Worm (Caenorhabditis elegans) whole organism, late embryonic: ENCODE data around the gene cdr-7.

Source experiments
- F13H6.1 ChIP-seq: sonication (generic microtip); optimal IDR thresholded peaks from 2 replicates; lab custom pipeline; 2016; ENCODE audit warnings: missing genetic modification characterization, missing compliant biosample characterization
- K09A11.1 ChIP-seq: sonication (generic microtip); optimal IDR thresholded peaks from 2 replicates; lab custom pipeline; 2017; ENCODE audit warnings: antibody characterized with exemption, mild to moderate bottlenecking, missing genetic modification characterization, missing compliant biosample characterization; ENCODE audit not compliant: insufficient read depth
- T23F11.4 ChIP-seq: fragments of 200-800 bp; sonication (Bioruptor generic); optimal IDR thresholded peaks from 2 replicates; lab custom pipeline; 2018; ENCODE audit warnings: mild to moderate bottlenecking, missing genetic modification characterization, missing compliant biosample characterization
- Y22D7AL.16 ChIP-seq: sonication (generic microtip); optimal IDR thresholded peaks from 2 replicates; lab custom pipeline; 2016; ENCODE audit warnings: missing genetic modification characterization, missing compliant biosample characterization
- ahr-1 ChIP-seq: sonication (generic microtip); optimal IDR thresholded peaks from 2 replicates; lab custom pipeline; 2016; ENCODE audit warnings: missing genetic modification characterization, missing compliant biosample characterization
- ama-1 ChIP-seq: fragments of 150-350 bp; optimal IDR thresholded peaks from 2 replicates; lab custom pipeline; 2014
- ceh-18 ChIP-seq: sonication (generic microtip); optimal IDR thresholded peaks from 2 replicates; lab custom pipeline; 2016; ENCODE audit warnings: missing genetic modification characterization, missing compliant biosample characterization
- ceh-22 ChIP-seq: sonication (generic microtip); optimal IDR thresholded peaks from 2 replicates; lab custom pipeline; 2017; ENCODE audit warnings: missing biosample characterization, missing genetic modification characterization
- ceh-30 ChIP-seq: fragments of 150-350 bp; optimal IDR thresholded peaks from 2 replicates; lab custom pipeline; 2014; ENCODE audit warnings: missing biosample characterization, missing genetic modification characterization
- ceh-31 ChIP-seq: sonication (generic microtip); optimal IDR thresholded peaks from 2 replicates; lab custom pipeline; 2016; ENCODE audit warnings: missing genetic modification characterization, missing compliant biosample characterization
- ceh-34 ChIP-seq: sonication (generic microtip); optimal IDR thresholded peaks from 2 replicates; lab custom pipeline; 2016; ENCODE audit warnings: mild to moderate bottlenecking, missing genetic modification characterization, missing compliant biosample characterization
- che-1 ChIP-seq: sonication (generic microtip); optimal IDR thresholded peaks from 2 replicates; lab custom pipeline; 2016; ENCODE audit warnings: mild to moderate bottlenecking, missing genetic modification characterization, missing compliant biosample characterization
- dve-1 ChIP-seq: sonication (generic microtip); optimal IDR thresholded peaks from 2 replicates; lab custom pipeline; 2017; ENCODE audit warnings: antibody characterized with exemption, mild to moderate bottlenecking, missing genetic modification characterization, missing compliant biosample characterization
- ets-4 ChIP-seq: sonication (generic microtip); optimal IDR thresholded peaks from 2 replicates; lab custom pipeline; 2016; ENCODE audit warnings: missing genetic modification characterization, missing compliant biosample characterization
- fax-1 ChIP-seq: sonication (generic microtip); optimal IDR thresholded peaks from 2 replicates; lab custom pipeline; 2016; ENCODE audit warnings: missing genotype, missing genetic modification characterization, missing compliant biosample characterization
- fkh-10 ChIP-seq: fragments of 150-350 bp; optimal IDR thresholded peaks from 2 replicates; lab custom pipeline; 2014; ENCODE audit warnings: missing biosample characterization, missing genetic modification reagents, missing genetic modification characterization
- gmeb-2 ChIP-seq: sonication (generic microtip); optimal IDR thresholded peaks from 2 replicates; lab custom pipeline; 2016; ENCODE audit warnings: missing genetic modification characterization, inconsistent platforms, missing compliant biosample characterization
- hlh-15 ChIP-seq: sonication (generic microtip); optimal IDR thresholded peaks from 2 replicates; lab custom pipeline; 2016; ENCODE audit warnings: missing genetic modification characterization, missing compliant biosample characterization
- hlh-6 ChIP-seq: sonication (generic microtip); optimal IDR thresholded peaks from 2 replicates; lab custom pipeline; 2016; ENCODE audit warnings: missing genotype, missing genetic modification characterization, missing compliant biosample characterization
- hlh-8 ChIP-seq: sonication (generic microtip); optimal IDR thresholded peaks from 2 replicates; lab custom pipeline; 2016; ENCODE audit warnings: missing genotype, missing genetic modification characterization, missing compliant biosample characterization
- lin-11 ChIP-seq: fragments of 200-800 bp; sonication (Bioruptor generic); optimal IDR thresholded peaks from 2 replicates; lab custom pipeline; 2018; ENCODE audit warnings: mild to moderate bottlenecking, missing genetic modification characterization, missing compliant biosample characterization
- mec-3 ChIP-seq: sonication (generic microtip); optimal IDR thresholded peaks from 2 replicates; lab custom pipeline; 2016; ENCODE audit warnings: borderline replicate concordance, missing genetic modification characterization, missing compliant biosample characterization
- npax-4 ChIP-seq: sonication (generic microtip); optimal IDR thresholded peaks from 2 replicates; lab custom pipeline; 2016; ENCODE audit warnings: missing genetic modification characterization, missing compliant biosample characterization
- pat-9 ChIP-seq: fragments of 200-800 bp; sonication (Bioruptor generic); optimal IDR thresholded peaks from 2 replicates; lab custom pipeline; 2018; ENCODE audit warnings: mild to moderate bottlenecking, missing genetic modification characterization, moderate library complexity, missing compliant biosample characterization
- pax-1 ChIP-seq: fragments of 150-350 bp; optimal IDR thresholded peaks from 2 replicates; lab custom pipeline; 2014; ENCODE audit warnings: missing biosample characterization, missing genetic modification characterization
- pha-2 ChIP-seq: sonication (generic microtip); optimal IDR thresholded peaks from 2 replicates; lab custom pipeline; 2017; ENCODE audit warnings: mild to moderate bottlenecking, missing genetic modification characterization, missing compliant biosample characterization
- pha-4 ChIP-seq: fragments of 150-350 bp; optimal IDR thresholded peaks from 2 replicates; lab custom pipeline; 2018; ENCODE audit warnings: missing biosample characterization, missing genetic modification reagents, missing genetic modification characterization
- pqm-1 ChIP-seq: sonication (generic microtip); optimal IDR thresholded peaks from 2 replicates; lab custom pipeline; 2016; ENCODE audit warnings: missing genetic modification characterization, missing compliant biosample characterization
- pros-1 ChIP-seq: fragments of 150-350 bp; optimal IDR thresholded peaks from 2 replicates; lab custom pipeline; 2014; ENCODE audit warnings: missing biosample characterization, missing genetic modification reagents, missing genetic modification characterization
- ref-2 ChIP-seq: sonication (generic microtip); optimal IDR thresholded peaks from 2 replicates; lab custom pipeline; 2016; ENCODE audit warnings: missing genetic modification characterization, missing compliant biosample characterization
- sox-2 ChIP-seq: fragments of 200-800 bp; sonication (Bioruptor generic); IDR thresholded peaks from 2 replicates; pipeline ENCODE4 v1.3.6; 2022; ENCODE audit warnings: missing genetic modification reagents, missing genetic modification characterization, missing compliant biosample characterization
- sox-4 ChIP-seq: sonication (generic microtip); optimal IDR thresholded peaks from 2 replicates; lab custom pipeline; 2017; ENCODE audit warnings: mild to moderate bottlenecking, missing genetic modification characterization, inconsistent platforms, missing compliant biosample characterization
- ttx-3 ChIP-seq: sonication (generic microtip); optimal IDR thresholded peaks from 2 replicates; lab custom pipeline; 2016; ENCODE audit warnings: missing genetic modification reagents, missing genetic modification characterization, missing compliant biosample characterization
- unc-3 ChIP-seq, 2 experiments: fragments of 200-800 bp in 1 of 2; sonication (Bioruptor generic) in 1 of 2; sonication (generic microtip) in 1 of 2; conservative IDR thresholded peaks in 1 of 2; optimal IDR thresholded peaks in 1 of 2; 2 replicates each; pipeline versions ENCODE4 v1.3.6 to Lab custom; 2016 to 2022; ENCODE audit warnings: missing compliant biosample characterization in 2 of 2, missing genetic modification characterization in 2 of 2, missing genetic modification reagents in 1 of 2
- unc-42 ChIP-seq: sonication (generic microtip); optimal IDR thresholded peaks from 2 replicates; lab custom pipeline; 2016; ENCODE audit warnings: missing genotype, missing genetic modification characterization, missing compliant biosample characterization
- unc-55 ChIP-seq: sonication (generic microtip); optimal IDR thresholded peaks from 2 replicates; lab custom pipeline; 2017; ENCODE audit warnings: missing biosample characterization, missing genetic modification reagents, missing genetic modification characterization
- zip-5 ChIP-seq: sonication (generic microtip); optimal IDR thresholded peaks from 2 replicates; lab custom pipeline; 2016; ENCODE audit warnings: missing genetic modification characterization, missing compliant biosample characterization
- ztf-16 ChIP-seq: sonication (generic microtip); optimal IDR thresholded peaks from 2 replicates; lab custom pipeline; 2017; ENCODE audit warnings: missing genetic modification characterization, missing compliant biosample characterization

cdr-7 gene

DNA sequence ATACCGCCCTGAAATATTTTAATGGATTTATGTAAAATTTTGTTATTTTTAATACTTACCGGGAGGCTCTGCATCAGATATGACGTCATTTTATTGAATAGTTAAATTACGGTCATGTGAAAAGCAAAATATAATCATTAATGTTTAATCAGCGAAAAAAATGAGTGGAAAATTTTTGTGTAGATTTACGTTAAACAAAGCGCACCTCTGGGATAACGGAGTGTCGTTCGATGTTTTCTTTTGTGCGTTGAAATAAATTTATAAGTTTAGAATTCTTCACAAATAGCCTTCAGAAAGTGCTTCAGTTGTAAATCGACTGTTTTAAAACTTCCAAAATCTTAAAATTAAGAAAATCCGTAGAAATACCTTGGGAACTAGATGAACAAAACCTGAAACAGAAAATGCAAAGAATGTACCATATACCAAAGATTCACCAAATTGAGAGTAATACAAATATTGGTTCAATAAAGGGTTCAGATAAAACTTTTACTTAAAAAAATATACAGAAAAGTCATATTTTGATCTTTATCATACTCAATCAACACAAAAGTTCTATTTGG is 11.2 kb downstream of the cdr-7 start, which contains the start of the genes K01D12.20 and miga-1:
Gene K01D12.20 (minus strand): TSS at position 138 of the 560 bp plus-strand sequence.
Gene miga-1 (minus strand): TSS at position 183 of the 560 bp plus-strand sequence.
- TF ChIP-seq hlh-6 (tag; lab: Kevin White, UChicago): no peak
- no peak for TF ChIP-seq Y22D7AL.16 (tag; lab: Kevin White, UChicago)

DNA sequence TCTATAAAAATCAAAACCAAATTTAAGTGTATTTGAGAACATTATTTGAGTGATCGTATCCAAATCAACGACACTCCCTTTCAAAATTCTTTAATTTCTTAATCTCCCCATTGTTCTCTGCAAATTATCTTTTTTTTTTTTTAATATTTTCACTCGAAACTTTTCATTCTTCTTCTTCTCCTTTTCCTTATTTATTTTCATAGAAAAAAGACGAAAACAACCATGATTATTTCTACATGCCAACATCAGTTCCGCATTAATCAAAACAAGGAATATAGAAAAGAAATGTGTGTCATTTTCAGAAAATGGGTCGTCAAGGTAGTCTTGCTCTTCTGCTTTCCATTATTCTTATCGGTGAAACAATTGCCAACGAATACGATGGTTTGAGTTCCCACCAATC is 14.4 kb downstream of the cdr-7 start, which contains the start of gene K01D12.5:
Gene K01D12.5 (plus strand): TSS at position 301 of the 400 bp plus-strand sequence.
- no peak for TF ChIP-seq mec-3 (tag; lab: Kevin White, UChicago)
- TF ChIP-seq ref-2 (tag; lab: Kevin White, UChicago): no peak
- TF ChIP-seq lin-11 (tag; lab: Kevin White, UChicago): no peak
- no peak for TF ChIP-seq ceh-34
- no peak for TF ChIP-seq ceh-18 (tag; lab: Kevin White, UChicago)
- TF ChIP-seq fax-1 (tag; lab: Kevin White, UChicago): no peak
- TF ChIP-seq pax-1: no peak
- TF ChIP-seq ceh-31 (tag; lab: Kevin White, UChicago): no peak
- no peak for TF ChIP-seq fkh-10
- no peak for TF ChIP-seq hlh-15 (tag; lab: Kevin White, UChicago)
- TF ChIP-seq pat-9 (tag; lab: Kevin White, UChicago): no peak
- no peak for TF ChIP-seq hlh-8 (tag; lab: Kevin White, UChicago)
- TF ChIP-seq gmeb-2 (tag; lab: Kevin White, UChicago): no peak
- no peak for TF ChIP-seq ttx-3 (tag; lab: Kevin White, UChicago)
- TF ChIP-seq ama-1 (lab: Kevin White, UChicago): no peak
- no peak for TF ChIP-seq sox-4 (tag; lab: Kevin White, UChicago)

DNA sequence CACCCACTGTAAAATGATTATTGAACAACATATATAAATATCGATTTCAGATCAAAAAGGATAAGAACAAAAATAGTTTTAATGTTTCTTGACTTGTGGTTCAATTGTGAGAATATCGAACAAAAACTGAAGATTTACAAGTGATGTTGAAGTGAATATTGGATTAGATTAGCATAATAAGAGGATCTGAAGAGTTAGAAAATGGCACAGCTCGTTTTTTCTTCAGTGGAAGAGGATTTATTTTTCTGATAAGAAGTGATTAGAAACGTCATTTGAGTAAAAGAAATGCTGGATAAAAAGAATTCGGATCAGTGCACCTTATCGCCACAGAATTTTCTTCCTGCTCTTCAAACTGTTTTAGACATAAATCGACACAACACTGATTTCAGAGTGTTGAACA is 16.2 kb downstream of the cdr-7 start, which contains the start of gene twk-14:
Gene twk-14 (minus strand): TSS at position 8 of the 400 bp plus-strand sequence.
- no peak for TF ChIP-seq hlh-15 (tag; lab: Kevin White, UChicago)
- no peak for TF ChIP-seq T23F11.4
- TF ChIP-seq lin-11 (tag; lab: Kevin White, UChicago): no peak
- no peak for TF ChIP-seq ceh-22 (tag; lab: Kevin White, UChicago)
- no peak for TF ChIP-seq pha-2
- TF ChIP-seq pqm-1 (tag; lab: Kevin White, UChicago): no peak
- no peak for TF ChIP-seq unc-42 (tag; lab: Kevin White, UChicago)
- TF ChIP-seq pax-1: no peak
- TF ChIP-seq F13H6.1 (tag; lab: Kevin White, UChicago): no peak
- TF ChIP-seq ceh-31 (tag; lab: Kevin White, UChicago): no peak
- no peak for TF ChIP-seq dve-1
- no peak for TF ChIP-seq fax-1 (tag; lab: Kevin White, UChicago)
- TF ChIP-seq, all 69 proteins: peak for 0

DNA sequence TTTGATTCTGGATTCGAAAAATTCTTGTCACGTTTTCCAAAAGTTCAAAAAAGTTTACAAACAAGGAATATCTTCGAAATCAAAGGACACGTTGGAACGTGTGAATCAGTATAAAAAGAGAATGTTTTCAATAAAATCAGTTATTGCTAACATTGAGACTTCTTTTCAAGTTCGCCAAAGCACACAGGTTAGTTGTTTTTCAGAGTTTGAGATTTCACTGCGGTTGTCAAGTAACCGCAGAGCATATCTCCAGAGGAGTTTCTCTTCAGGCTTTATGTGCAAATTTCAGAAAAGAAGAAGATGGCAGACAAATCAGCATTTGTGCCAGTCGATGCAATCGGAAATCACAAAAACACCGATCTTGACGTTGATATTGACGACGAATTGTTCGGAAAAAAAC is 25.8 kb downstream of the cdr-7 start, which contains the start of gene K01D12.15:
Gene K01D12.15 (plus strand): TSS at position 301 of the 400 bp plus-strand sequence.
- TF ChIP-seq ets-4 (tag; lab: Kevin White, UChicago) (no peak), unc-3 (GFP tag; conservative IDR thresholded peaks at IDR 0.05; lab: Robert Waterston, UW) (no peak), unc-3 (tag; optimal IDR thresholded peaks at IDR 0.05; lab: Kevin White, UChicago) (no peak)

DNA sequence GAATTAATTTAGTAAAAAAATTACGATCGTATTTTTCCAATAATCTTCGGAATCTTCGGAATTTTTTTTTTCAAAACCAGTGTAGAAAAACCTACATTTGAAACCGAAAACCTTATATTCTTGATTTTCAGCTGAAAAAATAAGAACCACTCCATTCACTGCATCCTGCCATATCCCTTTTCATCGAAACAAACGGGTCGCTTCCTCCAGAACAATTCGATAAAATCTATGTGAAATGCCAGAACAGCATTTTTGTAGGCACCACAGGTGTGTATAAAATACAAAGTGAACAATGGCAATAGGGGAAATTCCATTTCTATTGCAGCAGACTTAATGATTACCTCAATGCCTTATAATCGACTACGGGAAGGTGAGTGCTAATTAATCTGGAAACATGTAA is 34.7 kb downstream of the cdr-7 start, which contains the start of gene K01D12.1:
Gene K01D12.1 (plus strand): TSS at position 301 of the 400 bp plus-strand sequence.
- TF ChIP-seq unc-55: no peak
- no peak for TF ChIP-seq gmeb-2 (tag; lab: Kevin White, UChicago)
- TF ChIP-seq ceh-34: no peak
- no peak for TF ChIP-seq ahr-1 (tag; lab: Kevin White, UChicago)
- no peak for TF ChIP-seq hlh-15 (tag; lab: Kevin White, UChicago)
- no peak for TF ChIP-seq zip-5
- no peak for TF ChIP-seq npax-4 (tag; lab: Kevin White, UChicago)
- TF ChIP-seq sox-2: no peak
- no peak for TF ChIP-seq pha-4 (tag; lab: Kevin White, UChicago)
- TF ChIP-seq ref-2 (tag; lab: Kevin White, UChicago): no peak
- no peak for TF ChIP-seq ztf-16 (tag; lab: Kevin White, UChicago)
- TF ChIP-seq K09A11.1 (tag; lab: Kevin White, UChicago): no peak
- no peak for TF ChIP-seq pros-1 (tag; lab: Kevin White, UChicago)
- no peak for TF ChIP-seq pqm-1 (tag; lab: Kevin White, UChicago)
- no peak for TF ChIP-seq fkh-10
- no peak for TF ChIP-seq ets-4 (tag; lab: Kevin White, UChicago)
- no peak for TF ChIP-seq che-1 (tag; lab: Kevin White, UChicago)
- TF ChIP-seq unc-3 (GFP tag; conservative IDR thresholded peaks at IDR 0.05; lab: Robert Waterston, UW): no peak
- no peak for TF ChIP-seq unc-3 (tag; optimal IDR thresholded peaks at IDR 0.05; lab: Kevin White, UChicago)
- no peak for TF ChIP-seq ceh-30 (tag; lab: Kevin White, UChicago)
